Worm (Caenorhabditis elegans) whole organism, L1 larva: Measurements from ENCODE around the gene C07A12.18.

ENCODE experiments used
- nhr-11 ChIP-seq: fragments of 150-350 bp; optimal IDR thresholded peaks from 2 replicates; lab custom pipeline; 2014; ENCODE audit warnings: missing biosample characterization, missing genetic modification characterization
- nhr-12 ChIP-seq: sonication (generic microtip); optimal IDR thresholded peaks from 2 replicates; lab custom pipeline; 2017; ENCODE audit warnings: missing biosample characterization, missing genetic modification characterization

DNA sequence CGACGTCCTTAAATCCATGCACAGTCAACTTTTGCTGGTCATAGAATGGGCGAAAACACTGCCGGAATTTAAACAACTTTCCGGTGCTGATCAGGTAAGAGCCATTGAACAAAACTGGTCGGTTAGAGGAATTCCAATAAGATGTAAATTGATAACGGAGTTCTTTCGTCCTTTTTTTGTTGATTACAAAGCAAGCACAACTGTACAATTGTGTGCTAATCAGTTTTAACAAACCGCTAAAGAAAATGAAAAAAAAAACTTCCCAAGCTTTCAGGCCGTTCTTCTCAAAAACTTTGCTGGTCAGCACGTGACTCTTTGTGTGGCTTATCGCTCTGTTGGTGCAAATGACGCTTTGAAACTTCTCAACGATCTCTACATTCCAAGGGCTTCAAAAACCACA, 15.6 kb downstream of the C07A12.18 start:
- TF ChIP-seq nhr-12 (tag; lab: Kevin White, UChicago) (no peak), nhr-11 (tag; lab: Kevin White, UChicago) (no peak)
